Fruit fly (Drosophila melanogaster) whole organism, prepupa: Measurements from ENCODE around the gene CG15446.

Experiments used
- CG10631 ChIP-seq: fragments of 200-800 bp; sonication (Bioruptor generic); optimal IDR thresholded peaks from 2 replicates; lab custom pipeline; 2016; ENCODE audit warnings: missing biosample characterization, missing genetic modification characterization
- CG6808 ChIP-seq: fragments of 200-800 bp; sonication (Bioruptor generic); optimal IDR thresholded peaks from 3 replicates; lab custom pipeline; 2017; ENCODE audit warnings: missing biosample characterization, missing genetic modification characterization, mild to moderate bottlenecking, moderate library complexity, missing genetic modification reagents
- CG8119 ChIP-seq: fragments of 200-800 bp; sonication (Bioruptor generic); IDR thresholded peaks from 3 replicates; pipeline ENCODE4 v1.3.6; 2022; ENCODE audit warnings: missing biosample characterization, missing genetic modification characterization
- Ets96B ChIP-seq: fragments of 200-800 bp; optimal IDR thresholded peaks from 2 replicates; lab custom pipeline; 2019; ENCODE audit warnings: missing biosample characterization, mild to moderate bottlenecking, missing genetic modification characterization, moderate library complexity
- Hr39 ChIP-seq: fragments of 200-800 bp; sonication (Bioruptor generic); optimal IDR thresholded peaks from 2 replicates; lab custom pipeline; 2016; ENCODE audit warnings: missing biosample characterization, missing genetic modification characterization
- Lpt ChIP-seq: fragments of 200-800 bp; sonication (Bioruptor generic); optimal IDR thresholded peaks from 3 replicates; lab custom pipeline; 2016; ENCODE audit warnings: missing biosample characterization, missing genetic modification characterization
- OdsH ChIP-seq: fragments of 200-800 bp; sonication (Bioruptor generic); optimal IDR thresholded peaks from 3 replicates; lab custom pipeline; 2016; ENCODE audit warnings: missing biosample characterization, missing genetic modification characterization
- Sox102F ChIP-seq: fragments of 200-800 bp; sonication (Bioruptor generic); optimal IDR thresholded peaks from 2 replicates; lab custom pipeline; 2016; ENCODE audit warnings: missing biosample characterization, mild to moderate bottlenecking, missing genetic modification characterization
- spab ChIP-seq: fragments of 200-800 bp; sonication (Bioruptor generic); optimal IDR thresholded peaks from 2 replicates; lab custom pipeline; 2017; ENCODE audit warnings: missing biosample characterization, mild to moderate bottlenecking, missing genetic modification characterization, missing genetic modification reagents
- ss ChIP-seq, 2 experiments: fragments of 200-800 bp; sonication (Bioruptor generic); optimal IDR thresholded peaks; 2 replicates in 1 of 2; 3 replicates in 1 of 2; lab custom pipeline; 2017 to 2018; ENCODE audit warnings: mild to moderate bottlenecking in 2 of 2, missing biosample characterization in 2 of 2, missing genetic modification characterization in 2 of 2, moderate library complexity in 1 of 2

dm6 chrX:21072953-21073352 is 29.1 kb downstream of the CG15446 start:
- TF ChIP-seq OdsH (GFP tag; lab: Kevin White, UChicago): peak; percentile 88
- TF ChIP-seq CG6808 (GFP tag; lab: Kevin White, UChicago): peak; percentile 90
- peak; percentile 90 for TF ChIP-seq Ets96B (tag; lab: Kevin White, UChicago)
- peak; percentile 84 for TF ChIP-seq spab
- TF ChIP-seq Hr39 (GFP tag; lab: Kevin White, UChicago): peak; percentile 80
- peak; percentile 88 for TF ChIP-seq Sox102F (GFP tag; lab: Kevin White, UChicago)
- peak; percentile 92 for TF ChIP-seq CG8119 (GFP tag; lab: Robert Waterston, UW)
- TF ChIP-seq Lpt: peak; percentile 90
- peak; percentile 86 to 89 for TF ChIP-seq ss (GFP tag; optimal IDR thresholded peaks at IDR 0.05; lab: Kevin White, UChicago)
- peak; percentile 88 for TF ChIP-seq CG10631 (GFP tag; lab: Kevin White, UChicago)
